Worm (Caenorhabditis elegans): Measurements from ENCODE around the gene rpoa-12.

Gene rpoa-12

ce11 chrV:14439236-14439635 is 16.1 kb upstream of the rpoa-12 start:
- no peak for TF ChIP-seq unc-62 (GFP tag; optimal IDR thresholded peaks at IDR 0.05)

DNA sequence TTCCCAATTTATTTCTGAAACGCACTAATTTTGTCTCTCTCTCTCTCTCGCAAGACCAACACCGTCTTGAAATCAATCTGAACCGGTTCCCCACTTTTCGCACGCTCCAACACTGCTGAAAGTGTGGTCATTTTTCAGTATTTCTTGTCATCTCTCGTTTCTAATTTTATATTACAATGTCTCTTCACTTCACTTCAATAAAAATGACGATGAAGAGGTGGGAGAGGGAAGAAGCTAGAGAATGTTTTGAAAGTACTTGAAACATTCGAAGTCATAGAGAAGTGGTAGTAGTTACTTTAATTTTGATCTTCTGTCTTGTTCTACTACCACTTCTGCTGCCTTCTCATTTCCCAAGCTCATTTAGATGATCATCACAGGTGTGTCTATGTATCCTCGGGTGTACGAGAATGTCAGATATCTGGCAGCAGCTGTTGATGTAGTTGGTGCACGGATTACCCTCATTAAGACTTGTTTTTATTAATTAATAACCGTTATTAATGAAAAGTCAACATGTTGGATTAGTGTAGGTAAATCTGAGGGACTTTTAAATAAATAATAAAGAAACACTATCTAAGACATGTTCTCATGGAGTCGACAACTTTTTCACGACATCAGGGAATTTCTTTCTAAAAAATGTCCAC is 15.1 kb upstream of the rpoa-12 start:
- TF ChIP-seq unc-62 (GFP tag; optimal IDR thresholded peaks at IDR 0.05), result no peak

- TF ChIP-seq unc-62 (GFP tag; optimal IDR thresholded peaks at IDR 0.05), result no peak
Observed at ce11 chrV:14437355-14437754, 14.3 kb upstream of the rpoa-12 start.

ce11 chrV:14436195-14436594 is 13.1 kb upstream of the rpoa-12 start:
- no peak for TF ChIP-seq unc-62 (GFP tag; optimal IDR thresholded peaks at IDR 0.05)

DNA sequence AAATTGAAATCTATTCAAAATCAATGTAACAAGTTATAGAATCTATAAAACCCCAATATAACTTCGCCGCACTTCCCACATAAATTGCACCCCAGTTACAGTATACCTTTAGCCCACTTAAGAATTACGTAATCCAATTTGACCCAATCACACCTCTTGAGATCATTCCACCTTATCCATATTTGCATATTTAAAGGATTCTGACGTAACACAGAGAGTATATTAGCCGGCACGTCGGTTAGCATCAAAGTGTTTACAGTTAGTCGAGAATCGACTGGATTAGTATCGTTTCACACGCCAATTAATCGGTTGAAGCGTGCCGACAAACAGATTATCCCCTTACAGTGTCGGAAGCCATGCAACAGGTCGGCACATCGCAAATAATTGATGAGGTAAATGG is 10.5 kb upstream of the rpoa-12 start:
- no peak for TF ChIP-seq unc-62 (GFP tag; optimal IDR thresholded peaks at IDR 0.05)

DNA sequence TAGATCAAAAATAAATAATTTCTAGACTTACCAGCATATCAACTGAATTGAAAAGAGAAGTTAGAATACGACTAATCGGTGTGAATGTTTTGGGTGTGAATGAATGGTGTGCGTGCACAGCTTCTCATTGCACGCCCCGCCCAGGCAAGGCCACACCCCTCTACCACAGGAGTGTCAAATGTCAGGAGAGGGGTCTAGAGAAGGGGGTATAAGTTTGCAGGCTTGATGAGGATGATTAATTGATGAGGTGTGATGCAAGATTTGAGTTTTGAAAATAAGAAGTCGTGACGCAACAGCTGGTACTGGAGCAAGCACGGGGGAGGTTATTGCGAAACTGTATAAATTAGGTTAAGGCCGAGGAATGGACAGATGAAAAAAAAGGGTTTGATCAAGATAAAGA is 9.2 kb upstream of the rpoa-12 start, which contains the start of gene egl-1:
Gene egl-1, minus strand, starts transcription at position 101 of the 400 bp plus-strand sequence.
- TF ChIP-seq unc-62 (GFP tag; optimal IDR thresholded peaks at IDR 0.05), result no peak

DNA sequence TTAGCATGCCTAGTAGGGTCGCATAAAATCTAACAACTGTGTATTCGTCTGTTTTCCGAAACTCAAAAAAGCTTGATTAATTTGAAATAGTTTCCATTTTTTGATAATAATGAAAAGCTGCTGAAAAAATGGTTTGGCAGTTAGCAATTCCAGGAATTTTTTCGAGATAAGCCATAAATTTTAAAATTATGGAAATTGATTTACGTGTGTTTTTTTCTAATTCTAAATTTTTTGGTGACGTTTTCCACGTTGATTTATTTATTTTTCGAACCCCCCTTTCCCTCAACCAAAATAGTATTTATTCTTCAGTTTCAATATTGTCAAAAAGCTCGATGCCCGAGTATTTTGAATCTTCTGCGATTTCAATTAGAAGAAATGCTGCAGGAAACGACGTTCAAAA is 5.8 kb upstream of the rpoa-12 start, which contains the start of gene F23B12.1:
Gene F23B12.1, plus strand, starts transcription at position 301 of the 400 bp plus-strand sequence.
- TF ChIP-seq unc-62 (GFP tag; optimal IDR thresholded peaks at IDR 0.05), result no peak

DNA sequence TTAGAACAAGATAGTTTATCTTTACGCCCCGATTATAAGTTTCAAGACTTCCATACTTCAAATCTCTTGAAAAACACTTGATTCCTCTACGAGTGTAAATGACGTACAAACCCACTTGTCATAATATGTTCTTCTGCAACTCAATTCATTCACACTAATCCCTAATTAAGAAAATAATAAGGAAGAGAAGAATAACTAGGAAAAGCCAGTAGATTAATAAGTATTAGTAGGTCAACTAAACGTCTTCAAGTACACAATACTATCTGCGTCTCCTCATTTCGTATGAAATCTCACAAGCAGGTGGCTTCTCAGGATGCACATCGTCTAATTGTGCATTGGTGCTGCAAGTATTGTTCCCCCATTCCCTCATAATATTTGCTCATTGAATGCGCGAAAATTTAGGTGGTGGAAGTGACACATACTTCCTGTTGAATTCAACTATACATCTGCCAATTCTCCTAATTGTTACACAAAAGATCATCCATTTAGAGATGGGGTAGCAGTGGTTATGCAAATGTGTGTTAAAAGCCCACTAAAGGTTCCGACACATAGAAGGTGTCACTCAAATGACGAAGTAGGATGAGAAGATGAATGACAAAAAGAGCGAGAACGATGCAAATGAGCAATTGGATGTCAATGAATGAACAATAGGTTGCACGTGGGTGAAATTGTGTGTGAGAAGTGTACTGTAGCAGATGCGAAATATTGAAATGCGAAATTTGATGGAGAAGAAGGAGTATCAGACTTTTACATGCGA is 4.1 kb upstream of the rpoa-12 start:
- no peak for TF ChIP-seq unc-62 (GFP tag; optimal IDR thresholded peaks at IDR 0.05)

ce11 chrV:14426013-14426412 is 2.9 kb upstream of the rpoa-12 start:
- no peak for TF ChIP-seq unc-62 (GFP tag; optimal IDR thresholded peaks at IDR 0.05)

DNA sequence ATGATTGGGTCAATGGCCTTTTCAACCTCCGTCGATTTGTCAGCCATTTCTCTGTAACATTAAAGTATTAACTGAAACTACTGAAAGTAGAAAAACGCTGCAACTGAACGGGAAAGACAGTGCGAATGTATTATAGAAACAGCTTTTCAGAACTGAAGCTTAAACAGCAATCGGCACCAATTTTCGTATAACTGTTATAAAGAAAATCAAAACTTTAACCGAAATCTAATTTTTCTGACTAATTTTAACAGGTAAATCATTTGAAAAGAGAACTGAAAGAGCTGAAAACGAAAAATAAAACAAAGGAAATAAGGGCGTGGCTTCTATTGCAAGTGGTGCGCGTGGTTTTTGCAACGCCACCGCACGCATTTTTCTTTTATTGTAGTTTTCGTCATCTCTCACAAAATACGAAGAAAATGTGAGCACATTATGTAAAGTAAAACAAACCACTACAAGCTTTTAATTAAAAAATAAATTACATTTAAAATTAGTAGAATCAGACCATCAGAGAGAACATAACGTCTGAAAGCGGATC is 1.9 kb upstream of the rpoa-12 start, which contains the start of gene rrsr-1:
Gene rrsr-1, minus strand, starts transcription at position 51 of the 535 bp plus-strand sequence.
- TF ChIP-seq unc-62 (GFP tag; optimal IDR thresholded peaks at IDR 0.05), result no peak

DNA sequence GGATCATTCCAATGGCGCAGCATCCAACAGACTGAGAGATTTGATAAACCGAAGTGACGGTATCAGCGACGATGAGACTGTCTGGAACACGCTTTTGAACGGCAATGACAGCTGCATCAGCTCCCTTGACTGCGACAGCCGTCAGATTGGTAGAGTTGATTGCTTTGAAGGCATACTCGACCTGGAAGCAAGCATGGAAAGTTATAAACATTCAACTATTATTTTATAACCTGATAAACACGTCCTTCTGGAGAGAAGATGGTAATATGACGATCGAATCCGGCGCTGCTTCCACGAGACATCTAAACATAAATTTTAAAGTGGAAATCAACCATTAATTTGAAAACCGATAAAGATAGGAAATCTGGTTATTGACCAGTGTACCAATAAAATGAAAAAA is 787 bp downstream of the rpoa-12 start, which contains the start of gene pas-1:
Gene pas-1, minus strand, starts transcription at position 302 of the 400 bp plus-strand sequence.
- no peak for TF ChIP-seq unc-62 (GFP tag; optimal IDR thresholded peaks at IDR 0.05)

- no peak for TF ChIP-seq unc-62 (GFP tag; optimal IDR thresholded peaks at IDR 0.05)
Observed at ce11 chrV:14421325-14421724, 1.8 kb downstream of the rpoa-12 start, which contains the start of gene dhs-22. dhs-22 (minus strand) TSS chrV:14421440.

ce11 chrV:14419855-14420254 is 3.2 kb downstream of the rpoa-12 start:
- TF ChIP-seq unc-62 (GFP tag; optimal IDR thresholded peaks at IDR 0.05), result no peak

ce11 chrV:14417735-14418134 is 5.4 kb downstream of the rpoa-12 start, which contains the start of the genes nxf-2 and set-31:
nxf-2 (minus strand) TSS chrV:14417835.
set-31 (plus strand) TSS chrV:14417903.
- no peak for TF ChIP-seq unc-62 (GFP tag; optimal IDR thresholded peaks at IDR 0.05)

DNA sequence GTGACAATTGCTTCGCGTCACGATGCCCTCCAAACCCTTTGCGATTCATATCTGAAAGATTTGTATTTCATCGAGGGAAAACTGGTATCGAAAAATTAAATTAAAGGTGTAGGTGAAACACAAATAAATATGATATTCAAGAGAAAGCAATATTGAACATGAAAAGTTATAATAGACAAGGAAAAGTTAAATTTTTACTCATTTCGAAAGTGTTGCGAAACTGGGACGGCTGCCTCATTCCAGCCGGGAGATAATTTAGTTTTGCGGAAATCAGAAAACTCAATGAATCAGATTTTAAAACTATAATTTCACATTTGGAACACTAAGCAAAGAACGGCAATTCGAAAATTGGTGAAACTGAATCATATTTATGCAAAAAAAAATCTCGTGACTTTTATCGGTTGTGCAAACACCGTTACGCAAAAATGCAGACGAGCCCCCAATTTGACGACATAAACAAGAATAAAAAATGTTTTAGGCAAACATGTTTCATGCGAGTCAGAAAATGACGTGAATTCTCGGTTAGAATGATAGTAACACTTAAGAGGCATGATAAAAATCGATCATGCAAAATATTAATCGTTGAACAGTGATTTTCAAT is 8.0 kb downstream of the rpoa-12 start, which contains the start of the genes nxf-1 and C15H11.11:
Gene nxf-1, minus strand, starts transcription at position 51 of the 601 bp plus-strand sequence.
Gene C15H11.11, plus strand, starts transcription at position 536 of the 601 bp plus-strand sequence.
- TF ChIP-seq unc-62 (GFP tag; optimal IDR thresholded peaks at IDR 0.05), result no peak

ce11 chrV:14414032-14414431 is 9.1 kb downstream of the rpoa-12 start:
- TF ChIP-seq unc-62 (GFP tag; optimal IDR thresholded peaks at IDR 0.05), result no peak

All from whole organism, dauer.